Worm (Caenorhabditis elegans) whole organism, late embryonic: ENCODE results near the gene msp-74.

Source experiments
- C38D4.7 ChIP-seq: fragments of 200-800 bp; sonication (Bioruptor generic); optimal IDR thresholded peaks from 2 replicates; lab custom pipeline; 2018; ENCODE audit warnings: mild to moderate bottlenecking, missing genetic modification characterization, moderate library complexity, missing compliant biosample characterization
- ama-1 ChIP-seq: fragments of 150-350 bp; optimal IDR thresholded peaks from 2 replicates; lab custom pipeline; 2014
- ceh-18 ChIP-seq: sonication (generic microtip); optimal IDR thresholded peaks from 2 replicates; lab custom pipeline; 2016; ENCODE audit warnings: missing genetic modification characterization, missing compliant biosample characterization
- ceh-30 ChIP-seq: fragments of 150-350 bp; optimal IDR thresholded peaks from 2 replicates; lab custom pipeline; 2014; ENCODE audit warnings: missing biosample characterization, missing genetic modification characterization
- ceh-6 ChIP-seq: fragments of 200-800 bp; sonication (Bioruptor generic); optimal IDR thresholded peaks from 2 replicates; lab custom pipeline; 2018; ENCODE audit warnings: mild to moderate bottlenecking, missing genetic modification characterization, missing compliant biosample characterization
- ceh-9 ChIP-seq: sonication (generic microtip); optimal IDR thresholded peaks from 2 replicates; lab custom pipeline; 2016; ENCODE audit warnings: mild to moderate bottlenecking, missing genetic modification characterization, inconsistent platforms, missing compliant biosample characterization
- hlh-30 ChIP-seq: sonication (generic microtip); optimal IDR thresholded peaks from 2 replicates; lab custom pipeline; 2017; ENCODE audit warnings: antibody characterized with exemption, missing genetic modification characterization, missing compliant biosample characterization; ENCODE audit not compliant: insufficient read depth
- lim-6 ChIP-seq: sonication (generic microtip); optimal IDR thresholded peaks from 2 replicates; lab custom pipeline; 2016; ENCODE audit warnings: missing genetic modification characterization, missing compliant biosample characterization
- madf-2 ChIP-seq: sonication (generic microtip); optimal IDR thresholded peaks from 2 replicates; lab custom pipeline; 2017; ENCODE audit warnings: missing genetic modification characterization, missing compliant biosample characterization
- nfya-1 ChIP-seq: sonication (generic microtip); optimal IDR thresholded peaks from 2 replicates; lab custom pipeline; 2017; ENCODE audit warnings: missing genetic modification characterization, mild to moderate bottlenecking, missing compliant biosample characterization, antibody characterized with exemption, moderate library complexity
- pat-9 ChIP-seq: fragments of 200-800 bp; sonication (Bioruptor generic); optimal IDR thresholded peaks from 2 replicates; lab custom pipeline; 2018; ENCODE audit warnings: mild to moderate bottlenecking, missing genetic modification characterization, moderate library complexity, missing compliant biosample characterization
- pax-1 ChIP-seq: fragments of 150-350 bp; optimal IDR thresholded peaks from 2 replicates; lab custom pipeline; 2014; ENCODE audit warnings: missing biosample characterization, missing genetic modification characterization
- pha-4 ChIP-seq: fragments of 150-350 bp; optimal IDR thresholded peaks from 2 replicates; lab custom pipeline; 2018; ENCODE audit warnings: missing biosample characterization, missing genetic modification reagents, missing genetic modification characterization
- sox-2 ChIP-seq: fragments of 200-800 bp; sonication (Bioruptor generic); IDR thresholded peaks from 2 replicates; pipeline ENCODE4 v1.3.6; 2022; ENCODE audit warnings: missing genetic modification reagents, missing genetic modification characterization, missing compliant biosample characterization

DNA sequence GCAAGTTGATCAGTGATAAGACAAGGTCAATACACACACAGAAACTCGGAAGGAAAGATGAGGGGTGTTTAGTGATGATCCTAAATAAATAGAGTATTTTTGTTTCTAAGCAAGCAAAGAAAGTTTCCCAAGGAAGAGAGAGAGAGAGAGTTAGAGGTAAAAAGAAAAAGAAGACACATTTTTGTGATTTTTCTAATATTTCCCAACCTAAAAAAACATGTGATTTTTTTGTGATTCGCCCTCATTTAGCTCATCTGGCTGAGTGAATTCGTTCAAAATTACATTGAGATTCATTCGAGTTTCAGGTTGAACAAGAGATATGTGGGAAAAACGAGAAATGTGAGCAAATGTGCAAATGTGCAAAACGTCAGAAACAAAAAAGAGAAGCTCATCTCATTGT, 35.7 kb upstream of the msp-74 start, which contains the start of gene srb-16:
- TF ChIP-seq madf-2 (no peak), hlh-30 (tag; lab: Kevin White, UChicago) (no peak), C38D4.7 (GFP tag; lab: Kevin White, UChicago) (no peak), nfya-1 (tag; lab: Kevin White, UChicago) (no peak), pha-4 (no peak), sox-2 (no peak), ceh-18 (no peak), ceh-6 (GFP tag; lab: Kevin White, UChicago) (no peak), pax-1 (tag; lab: Kevin White, UChicago) (no peak), lim-6 (no peak), ceh-30 (tag; lab: Kevin White, UChicago) (no peak), ama-1 (lab: Kevin White, UChicago) (no peak), pat-9 (no peak), ceh-9 (tag; lab: Kevin White, UChicago) (no peak)
